Worm (Caenorhabditis elegans) whole organism, L1 larva: Measurements from ENCODE around the gene aly-1.

ENCODE experiments used
- C04F5.9 ChIP-seq: sonication (generic microtip); optimal IDR thresholded peaks from 2 replicates; lab custom pipeline; 2016; ENCODE audit warnings: missing genetic modification characterization, missing compliant biosample characterization
- ama-1 ChIP-seq: fragments of 150-350 bp; optimal IDR thresholded peaks from 2 replicates; lab custom pipeline; 2014
- ceh-63 ChIP-seq: fragments of 200-800 bp; sonication (Bioruptor generic); optimal IDR thresholded peaks from 2 replicates; lab custom pipeline; 2018; ENCODE audit warnings: mild to moderate bottlenecking, missing genetic modification characterization, missing compliant biosample characterization
- ceh-88 ChIP-seq: fragments of 200-800 bp; sonication (Bioruptor generic); IDR thresholded peaks from 2 replicates; pipeline ENCODE4 v1.3.6; 2022; ENCODE audit warnings: missing genetic modification characterization, missing compliant biosample characterization
- ceh-90 ChIP-seq: sonication (generic microtip); optimal IDR thresholded peaks from 2 replicates; lab custom pipeline; 2016; ENCODE audit warnings: missing genetic modification characterization, missing compliant biosample characterization
- dsc-1 ChIP-seq: sonication (generic microtip); optimal IDR thresholded peaks from 2 replicates; lab custom pipeline; 2016; ENCODE audit warnings: mild to moderate bottlenecking, missing genetic modification characterization, missing compliant biosample characterization
- efl-1 ChIP-seq, 4 experiments: fragments of 150-350 bp; optimal IDR thresholded peaks in 3 of 4; peaks in 1 of 4; 1 replicate in 1 of 4; 2 replicates in 3 of 4; lab custom pipeline; 2014; ENCODE audit warnings: missing biosample characterization in 2 of 4, missing genetic modification characterization in 2 of 4, missing genetic modification reagents in 2 of 4
- egl-27 ChIP-seq, 2 experiments: fragments of 150-350 bp in 1 of 2; sonication (generic microtip); optimal IDR thresholded peaks; 3 replicates each; lab custom pipeline; 2017 to 2018; ENCODE audit warnings: missing biosample characterization in 2 of 2, missing genetic modification characterization in 2 of 2, missing genetic modification reagents in 2 of 2
- elt-2 ChIP-seq: sonication (generic microtip); optimal IDR thresholded peaks from 2 replicates; lab custom pipeline; 2016; ENCODE audit warnings: missing genetic modification characterization, mild to moderate bottlenecking, inconsistent platforms, missing compliant biosample characterization, missing genetic modification reagents
- elt-3 ChIP-seq, 6 experiments: fragments of 150-350 bp in 1 of 6; sonication (generic microtip); optimal IDR thresholded peaks; 2 replicates each; lab custom pipeline; 2017 to 2018; ENCODE audit warnings: missing biosample characterization in 6 of 6, missing genetic modification characterization in 6 of 6, inconsistent platforms in 1 of 6
- fkh-4 ChIP-seq: sonication (generic microtip); optimal IDR thresholded peaks from 2 replicates; lab custom pipeline; 2016; ENCODE audit warnings: missing compliant biosample characterization, missing genetic modification characterization, borderline replicate concordance
- hlh-4 ChIP-seq: sonication (generic microtip); optimal IDR thresholded peaks from 2 replicates; lab custom pipeline; 2016; ENCODE audit warnings: mild to moderate bottlenecking, missing genetic modification characterization, missing compliant biosample characterization
- isw-1 ChIP-seq: fragments of 200-800 bp; sonication (Bioruptor generic); IDR thresholded peaks from 2 replicates; pipeline ENCODE4 v1.3.6; 2022; ENCODE audit warnings: missing genetic modification characterization, missing compliant biosample characterization
- lin-14 ChIP-seq: fragments of 200-800 bp; sonication (Bioruptor generic); optimal IDR thresholded peaks from 2 replicates; lab custom pipeline; 2018; ENCODE audit warnings: mild to moderate bottlenecking, missing genetic modification characterization, moderate library complexity, missing compliant biosample characterization
- lin-35 ChIP-seq, 2 experiments: fragments of 150-350 bp; optimal IDR thresholded peaks; 2 replicates each; lab custom pipeline; 2014; ENCODE audit warnings: missing biosample characterization in 2 of 2, missing genetic modification characterization in 2 of 2, missing genetic modification reagents in 2 of 2
- lir-3 ChIP-seq: sonication (generic microtip); optimal IDR thresholded peaks from 2 replicates; lab custom pipeline; 2016; ENCODE audit warnings: mild to moderate bottlenecking, missing genetic modification characterization, moderate library complexity, missing compliant biosample characterization; ENCODE audit not compliant: poor library complexity
- mef-2 ChIP-seq: fragments of 150-350 bp; optimal IDR thresholded peaks from 2 replicates; lab custom pipeline; 2014; ENCODE audit warnings: missing biosample characterization, missing genetic modification characterization
- nhr-11 ChIP-seq: fragments of 150-350 bp; optimal IDR thresholded peaks from 2 replicates; lab custom pipeline; 2014; ENCODE audit warnings: missing biosample characterization, missing genetic modification characterization
- nhr-12 ChIP-seq: sonication (generic microtip); optimal IDR thresholded peaks from 2 replicates; lab custom pipeline; 2017; ENCODE audit warnings: missing biosample characterization, missing genetic modification characterization
- nhr-19 ChIP-seq: fragments of 200-800 bp; sonication (Bioruptor generic); conservative IDR thresholded peaks from 2 replicates; pipeline ENCODE4 v1.3.6; 2022; ENCODE audit warnings: missing genetic modification characterization, missing compliant biosample characterization
- nhr-20 ChIP-seq: sonication (generic microtip); optimal IDR thresholded peaks from 2 replicates; lab custom pipeline; 2016; ENCODE audit warnings: mild to moderate bottlenecking, missing genetic modification characterization, missing compliant biosample characterization
- nhr-237 ChIP-seq: fragments of 150-350 bp; optimal IDR thresholded peaks from 2 replicates; lab custom pipeline; 2014; ENCODE audit warnings: missing biosample characterization, missing genetic modification characterization
- nhr-47 ChIP-seq: sonication (generic microtip); optimal IDR thresholded peaks from 2 replicates; lab custom pipeline; 2016; ENCODE audit warnings: mild to moderate bottlenecking, missing genetic modification characterization, moderate library complexity, missing compliant biosample characterization
- nhr-76 ChIP-seq: sonication (generic microtip); optimal IDR thresholded peaks from 2 replicates; lab custom pipeline; 2017; ENCODE audit warnings: missing biosample characterization, missing genetic modification characterization
- nhr-84 ChIP-seq: sonication (generic microtip); optimal IDR thresholded peaks from 2 replicates; lab custom pipeline; 2017; ENCODE audit warnings: missing biosample characterization, missing genetic modification characterization
- nhr-85 ChIP-seq: sonication (generic microtip); peaks from one replicate; lab custom pipeline; 2016; ENCODE audit warnings: missing genetic modification characterization, inconsistent platforms, missing compliant biosample characterization
- pqm-1 ChIP-seq: sonication (generic microtip); optimal IDR thresholded peaks from 3 replicates; lab custom pipeline; 2017; ENCODE audit warnings: missing biosample characterization, missing genetic modification characterization
- snpc-4 ChIP-seq: fragments of 150-350 bp; optimal IDR thresholded peaks from 2 replicates; lab custom pipeline; 2014; ENCODE audit warnings: missing biosample characterization, missing genetic modification characterization
- snu-23 ChIP-seq: sonication (generic microtip); optimal IDR thresholded peaks from 2 replicates; lab custom pipeline; 2016; ENCODE audit warnings: missing genetic modification characterization, missing compliant biosample characterization
- sox-4 ChIP-seq: sonication (generic microtip); optimal IDR thresholded peaks from 2 replicates; lab custom pipeline; 2016; ENCODE audit warnings: missing genetic modification characterization, missing compliant biosample characterization
- sptf-1 ChIP-seq: fragments of 150-350 bp; optimal IDR thresholded peaks from 2 replicates; lab custom pipeline; 2014; ENCODE audit warnings: missing biosample characterization, missing genetic modification characterization
- sup-37 ChIP-seq: fragments of 200-800 bp; sonication (Bioruptor generic); optimal IDR thresholded peaks from 2 replicates; lab custom pipeline; 2018; ENCODE audit warnings: mild to moderate bottlenecking, missing genetic modification characterization, missing compliant biosample characterization
- tbx-2 ChIP-seq: sonication (generic microtip); optimal IDR thresholded peaks from 2 replicates; lab custom pipeline; 2016; ENCODE audit warnings: missing genetic modification characterization, missing compliant biosample characterization
- unc-30 ChIP-seq: sonication (generic microtip); optimal IDR thresholded peaks from 2 replicates; lab custom pipeline; 2017; ENCODE audit warnings: missing biosample characterization, missing genetic modification characterization
- unc-62 ChIP-seq: fragments of 150-350 bp; optimal IDR thresholded peaks from 2 replicates; lab custom pipeline; 2014; ENCODE audit warnings: missing biosample characterization, missing genetic modification reagents, missing genetic modification characterization
- unc-86 ChIP-seq: sonication (generic microtip); optimal IDR thresholded peaks from 2 replicates; lab custom pipeline; 2016; ENCODE audit warnings: missing genetic modification characterization, missing compliant biosample characterization
- vab-15 ChIP-seq: sonication (generic microtip); optimal IDR thresholded peaks from 2 replicates; lab custom pipeline; 2017; ENCODE audit warnings: missing genotype, mild to moderate bottlenecking, missing genetic modification characterization, missing compliant biosample characterization
- zip-4 ChIP-seq: fragments of 200-800 bp; sonication (Bioruptor generic); optimal IDR thresholded peaks from 2 replicates; lab custom pipeline; 2018; ENCODE audit warnings: mild to moderate bottlenecking, missing genetic modification characterization, moderate library complexity, missing compliant biosample characterization

The aly-1 gene

DNA sequence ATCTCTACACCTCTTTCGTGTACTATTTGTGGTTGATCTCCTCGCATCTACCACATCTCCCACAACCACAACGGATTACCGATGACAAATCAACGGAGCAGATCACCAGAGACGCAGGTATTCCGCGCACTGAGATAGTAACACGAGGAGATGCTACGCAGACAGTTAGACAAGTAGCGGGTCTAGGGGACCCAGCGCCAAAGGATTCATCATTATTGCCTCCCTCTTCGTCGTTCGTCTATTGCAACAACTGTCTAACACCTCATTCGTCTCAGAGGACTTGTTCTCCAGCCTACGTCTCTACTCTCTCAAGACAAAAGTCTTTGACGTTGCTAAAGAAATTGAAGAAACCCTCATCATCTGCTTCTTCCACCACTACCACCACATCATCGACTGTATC is 12.8 kb downstream of the aly-1 start (continued):
- no peak for TF ChIP-seq pqm-1 (tag; lab: Kevin White, UChicago)
- no peak for TF ChIP-seq ama-1 (lab: Kevin White, UChicago)
- no peak for TF ChIP-seq nhr-76
- TF ChIP-seq snu-23 (GFP tag; lab: Kevin White, UChicago) = peak; percentile 66
- no peak for TF ChIP-seq ceh-63
- no peak for TF ChIP-seq unc-62 (GFP tag; lab: Kevin White, UChicago)
- no peak for TF ChIP-seq nhr-12
- no peak; the same call in 1 of the 2 replicates for TF ChIP-seq nhr-19
- peak in 3 of 6 experiments; percentile 14 to 21 (median 19) for TF ChIP-seq elt-3 (tag; optimal IDR thresholded peaks at IDR 0.05; lab: Kevin White, UChicago)
- TF ChIP-seq isw-1 (GFP tag; lab: Robert Waterston, UW) = no peak
- no peak for TF ChIP-seq nhr-84 (tag; lab: Kevin White, UChicago)
- TF ChIP-seq nhr-85 (tag; lab: Kevin White, UChicago) = peak; percentile 88
- no peak for TF ChIP-seq unc-30 (tag; lab: Kevin White, UChicago)
- TF ChIP-seq fkh-4 (tag; lab: Kevin White, UChicago) = no peak
- no peak for TF ChIP-seq mef-2 (tag; lab: Kevin White, UChicago)
- TF ChIP-seq sup-37 (GFP tag; lab: Kevin White, UChicago) = no peak
- TF ChIP-seq dsc-1 = no peak
- peak; percentile 40 for TF ChIP-seq nhr-47 (tag; lab: Kevin White, UChicago)
- no peak for TF ChIP-seq lir-3 (tag; lab: Kevin White, UChicago)
- peak; percentile 94 for TF ChIP-seq lin-14 (GFP tag; lab: Kevin White, UChicago)
- TF ChIP-seq nhr-11 (tag; lab: Kevin White, UChicago) = no peak
- peak; percentile 57 for TF ChIP-seq tbx-2

DNA sequence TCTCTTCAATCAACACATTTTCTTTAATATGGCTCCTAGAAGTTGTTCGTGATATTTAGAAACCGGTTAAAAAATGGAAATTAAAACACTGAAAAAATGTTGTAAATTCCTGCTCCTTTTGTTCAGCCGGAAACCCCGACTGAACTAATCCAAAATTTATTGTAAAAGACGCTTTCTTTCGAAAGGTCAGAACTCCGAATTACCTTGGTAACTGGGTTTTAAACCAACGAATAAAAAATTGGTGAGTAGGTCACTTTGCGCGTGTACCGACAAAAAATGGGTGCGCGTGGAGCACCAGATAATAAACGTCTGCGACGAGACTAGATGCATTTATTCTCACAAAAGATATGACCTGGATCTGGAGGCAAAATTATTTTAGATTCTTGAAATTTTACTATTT is 21.9 kb downstream of the aly-1 start:
- TF ChIP-seq C04F5.9 (tag; lab: Kevin White, UChicago) (no peak), nhr-85 (tag; lab: Kevin White, UChicago) (peak; percentile 56), ceh-88 (GFP tag; lab: Robert Waterston, UW) (no peak), unc-86 (tag; lab: Kevin White, UChicago) (no peak), egl-27 (tag; optimal IDR thresholded peaks at IDR 0.05; lab: Kevin White, UChicago) (no peak), efl-1 (optimal IDR thresholded peaks at IDR 0.05; lab: Kevin White, UChicago) (no peak), efl-1 (GFP tag; optimal IDR thresholded peaks at IDR 0.05 in 1 of 2; lab: Kevin White, UChicago) (peak in 1 of 2 experiments; percentile 69), snpc-4 (tag; lab: Kevin White, UChicago) (peak; percentile 8), sox-4 (no peak), nhr-12 (no peak)

DNA sequence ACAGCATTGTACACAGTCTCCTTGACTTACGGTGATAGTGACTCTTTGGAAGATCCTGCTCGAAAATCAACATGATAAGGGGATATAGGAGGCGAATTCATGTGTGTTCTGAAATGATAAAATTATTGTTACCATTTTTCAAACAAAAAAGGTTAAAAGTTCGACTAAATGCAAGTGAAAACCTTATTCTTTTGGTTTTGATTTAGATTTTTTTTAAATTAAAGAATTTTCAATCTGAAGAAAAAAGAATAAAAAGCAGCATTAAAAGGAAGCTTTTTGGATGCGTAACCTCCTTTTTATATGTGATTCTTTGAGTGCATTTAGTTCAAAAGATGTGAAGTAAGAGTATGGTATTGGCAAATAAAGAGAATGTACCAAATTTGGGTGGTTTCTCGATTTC is 26.6 kb downstream of the aly-1 start, which contains the start of gene delm-1:
TSS of gene delm-1 (minus strand) at position 101 of the 400 bp plus-strand sequence.
- no peak for TF ChIP-seq lin-35 (GFP tag; optimal IDR thresholded peaks at IDR 0.05; lab: Kevin White, UChicago)

DNA sequence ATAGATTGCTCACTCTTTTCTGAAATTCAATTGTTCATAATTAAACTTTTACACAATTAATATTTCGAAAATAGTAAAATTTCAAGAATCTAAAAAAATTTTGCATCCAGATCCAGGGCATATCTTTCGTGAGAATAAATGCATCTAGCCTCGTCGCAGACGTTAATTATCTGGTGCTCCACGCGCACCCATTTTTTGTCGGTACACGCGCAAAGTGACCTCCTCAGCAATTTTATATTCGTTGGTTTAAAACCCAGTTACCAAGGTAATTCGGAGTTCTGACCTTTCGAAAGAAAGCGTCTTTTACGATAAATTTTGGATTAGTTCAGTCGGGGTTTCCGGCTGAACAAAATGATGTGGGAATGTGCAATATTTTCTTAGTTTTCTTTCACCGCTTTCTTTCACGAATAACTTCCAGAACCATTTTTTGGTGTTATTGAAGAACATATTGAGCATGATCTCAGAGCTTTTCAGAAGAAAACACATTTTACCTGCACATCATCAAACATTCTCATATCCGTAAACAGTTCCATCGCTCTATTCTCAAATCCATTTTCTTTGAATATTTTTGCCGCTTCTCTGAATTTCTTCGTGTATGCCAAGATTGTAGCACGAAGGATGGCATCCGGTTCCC is 31.6 kb downstream of the aly-1 start:
- TF ChIP-seq nhr-84 (tag; lab: Kevin White, UChicago) = no peak

DNA sequence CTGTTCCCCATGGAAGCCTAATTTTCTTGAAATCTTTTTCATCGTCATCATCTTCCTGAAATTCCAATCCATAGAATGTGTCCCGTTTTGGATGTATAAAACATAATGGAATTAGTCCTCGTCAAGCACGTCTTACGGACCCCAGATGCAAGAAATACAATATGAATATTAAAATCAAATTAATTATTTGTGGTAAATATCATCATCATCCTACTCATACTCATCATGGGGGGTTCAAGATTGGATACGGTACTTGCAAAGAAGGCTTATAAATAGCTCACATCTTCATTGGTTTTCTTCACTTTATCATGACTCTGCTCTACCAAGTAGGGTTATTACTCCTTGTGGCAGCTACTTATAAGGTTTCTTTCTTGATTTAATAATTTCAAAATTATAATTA is 35.7 kb downstream of the aly-1 start, which contains the start of gene flp-1:
TSS of gene flp-1 (plus strand) at position 301 of the 400 bp plus-strand sequence.
- no peak for TF ChIP-seq egl-27 (tag; optimal IDR thresholded peaks at IDR 0.05; lab: Kevin White, UChicago)
- no peak for TF ChIP-seq fkh-4 (tag; lab: Kevin White, UChicago)
- no peak for TF ChIP-seq nhr-237
- TF ChIP-seq ceh-88 (GFP tag; lab: Robert Waterston, UW) = no peak
- TF ChIP-seq nhr-47 (tag; lab: Kevin White, UChicago) = no peak
- no peak for TF ChIP-seq vab-15 (tag; lab: Kevin White, UChicago)
- no peak for TF ChIP-seq ceh-63
- TF ChIP-seq nhr-20 (tag; lab: Kevin White, UChicago) = no peak
- TF ChIP-seq hlh-4 (tag; lab: Kevin White, UChicago) = no peak
- no peak for TF ChIP-seq C04F5.9 (tag; lab: Kevin White, UChicago)
- TF ChIP-seq zip-4 (GFP tag; lab: Kevin White, UChicago) = no peak
- TF ChIP-seq sptf-1 (tag; lab: Kevin White, UChicago) = no peak
- no peak for TF ChIP-seq ceh-90 (tag; lab: Kevin White, UChicago)
- TF ChIP-seq nhr-84 (tag; lab: Kevin White, UChicago) = no peak
- TF ChIP-seq elt-2 (tag; lab: Kevin White, UChicago) = no peak
